Fruit fly (Drosophila melanogaster): ENCODE measurements around the gene Mat89Ba.
A peak's percentile ranks its signal among the peaks of the same experiment; 100 is the strongest.

DNA sequence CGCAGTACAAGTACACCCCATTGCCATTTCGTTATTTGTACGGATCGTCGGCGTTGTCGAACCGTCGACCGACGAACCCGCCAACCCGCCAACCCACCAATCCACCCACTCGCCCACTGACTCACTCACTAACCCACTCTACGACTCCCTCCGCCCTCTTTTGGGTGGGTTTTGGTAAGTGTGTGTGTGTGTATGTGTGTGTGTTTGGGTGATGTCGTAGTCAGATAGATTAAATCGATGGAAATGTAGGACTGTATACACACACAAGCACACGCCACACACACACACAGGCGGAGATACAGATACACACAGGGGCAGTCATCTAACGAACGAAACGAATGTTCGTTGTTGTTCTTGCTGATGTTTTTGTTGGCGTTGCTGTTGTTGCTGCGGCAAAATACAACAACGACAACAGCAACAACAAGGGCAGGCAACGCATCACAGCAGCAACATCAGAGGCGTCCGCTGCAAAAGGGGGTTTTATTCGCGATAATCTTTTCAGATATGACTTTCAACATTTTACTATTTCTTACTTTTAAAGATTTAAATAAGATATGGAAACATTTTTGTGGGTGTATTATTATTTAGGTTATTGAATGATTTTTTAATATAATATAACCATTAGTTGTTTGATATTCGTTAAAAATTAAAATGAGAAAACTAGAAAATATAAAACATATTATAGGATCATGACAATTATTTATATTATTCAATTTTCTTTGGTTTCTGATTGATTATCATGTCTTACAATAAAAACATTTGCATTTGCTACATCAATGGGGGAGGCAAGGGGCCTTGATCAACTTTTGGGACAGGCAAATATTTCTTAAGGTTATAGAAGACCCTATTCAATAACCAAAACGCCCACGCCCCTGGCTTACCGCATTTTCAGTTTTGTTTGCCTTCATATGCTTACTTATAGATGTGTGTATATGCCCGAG, 50.6 kb downstream of the Mat89Ba start:
- TF ChIP-seq lola (GFP tag; optimal IDR thresholded peaks at IDR 0.05): no peak
- TF ChIP-seq Dif (GFP tag; optimal IDR thresholded peaks at IDR 0.05; ENCODE audit: partially characterized antibody): no peak
- peak; percentile 67 for TF ChIP-seq sv (GFP tag; optimal IDR thresholded peaks at IDR 0.05)
- TF ChIP-seq ey (GFP tag; optimal IDR thresholded peaks at IDR 0.05): peak; percentile 33
- peak; percentile 47 for TF ChIP-seq h (GFP tag; optimal IDR thresholded peaks at IDR 0.05)
- TF ChIP-seq woc (GFP tag; optimal IDR thresholded peaks at IDR 0.05): peak; percentile 7
- peak; percentile 74 for TF ChIP-seq Dfd (GFP tag; optimal IDR thresholded peaks at IDR 0.05)
- TF ChIP-seq sage (GFP tag; optimal IDR thresholded peaks at IDR 0.05): no peak
- TF ChIP-seq usp (GFP tag; optimal IDR thresholded peaks at IDR 0.05): no peak
- TF ChIP-seq Abd-B (GFP tag; optimal IDR thresholded peaks at IDR 0.05): no peak
- TF ChIP-seq Myc (optimal IDR thresholded peaks at IDR 0.05): no peak
- peak; percentile 37 for TF ChIP-seq br (GFP tag; optimal IDR thresholded peaks at IDR 0.05)
- no peak for TF ChIP-seq dl (GFP tag; optimal IDR thresholded peaks at IDR 0.05; ENCODE audit: insufficient read depth in 1 of 2, partially characterized antibody in 2 of 2)
- TF ChIP-seq tai (GFP tag; optimal IDR thresholded peaks at IDR 0.05): no peak
